Worm (Caenorhabditis elegans): ENCODE measurements around the gene str-255.

DNA sequence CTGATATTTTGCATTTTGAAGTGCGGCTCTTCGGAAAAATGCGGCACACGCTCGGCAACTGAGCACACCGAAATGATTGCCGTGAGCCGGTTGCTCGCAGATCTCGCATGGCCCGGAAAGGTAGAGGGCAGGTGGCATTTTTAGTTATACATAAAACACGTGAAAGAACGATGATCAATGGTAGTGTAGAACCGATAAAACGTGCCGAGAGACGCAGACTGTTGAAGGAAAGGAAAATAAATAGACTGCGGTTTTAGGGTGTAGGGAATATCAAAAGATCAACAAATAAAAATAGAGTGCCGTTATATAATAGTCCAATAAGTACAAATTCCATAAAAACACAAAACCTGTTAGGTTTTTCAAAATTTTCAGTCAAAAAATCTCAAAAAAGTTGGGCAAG is 48.3 kb upstream of the str-255 start, which contains the start of gene nhr-133:
- no peak for TF ChIP-seq nhr-232 (tag; optimal IDR thresholded peaks at IDR 0.05)
- no peak for TF ChIP-seq pqm-1 (tag; optimal IDR thresholded peaks at IDR 0.05)
- TF ChIP-seq fkh-10 (GFP tag; optimal IDR thresholded peaks at IDR 0.05), result no peak
- no peak for TF ChIP-seq K09A11.1 (tag; optimal IDR thresholded peaks at IDR 0.05; ENCODE audit: insufficient read depth)
- TF ChIP-seq unc-55 (GFP tag; optimal IDR thresholded peaks at IDR 0.05), result no peak
- TF ChIP-seq ama-1 (optimal IDR thresholded peaks at IDR 0.05), result no peak
- TF ChIP-seq ceh-34 (tag; optimal IDR thresholded peaks at IDR 0.05), result no peak
- TF ChIP-seq elt-4 (tag; optimal IDR thresholded peaks at IDR 0.05), result no peak
- no peak for TF ChIP-seq ceh-14 (tag; optimal IDR thresholded peaks at IDR 0.05)
